Fruit fly (Drosophila melanogaster) whole organism, embryonic: Measurements from ENCODE around the gene CG1640.

Experiments
- Awh ChIP-seq: fragments of 200-800 bp; sonication (Bioruptor generic); IDR thresholded peaks from 2 replicates; pipeline ENCODE4, ENCODE4 v1.3.6; 2022; ENCODE audit warnings: missing biosample characterization, missing genetic modification characterization
- BEAF-32 ChIP-seq: fragments of 200-800 bp; sonication (Bioruptor generic); optimal IDR thresholded peaks from 3 replicates; lab custom pipeline; 2017; ENCODE audit warnings: missing biosample characterization, missing genetic modification characterization, mild to moderate bottlenecking, moderate library complexity, missing genetic modification reagents
- BtbVII ChIP-seq: fragments of 200-800 bp; sonication (Bioruptor generic); optimal IDR thresholded peaks from 3 replicates; lab custom pipeline; 2017; ENCODE audit warnings: missing biosample characterization, mild to moderate bottlenecking, missing genetic modification characterization
- CG12299 ChIP-seq: fragments of 200-800 bp; sonication (Bioruptor generic); optimal IDR thresholded peaks from 2 replicates; lab custom pipeline; 2018; ENCODE audit warnings: missing biosample characterization, mild to moderate bottlenecking, missing genetic modification characterization
- CG12942 ChIP-seq: fragments of 200-800 bp; sonication (Bioruptor generic); optimal IDR thresholded peaks from 3 replicates; lab custom pipeline; 2016; ENCODE audit warnings: missing biosample characterization, missing genetic modification characterization
- CG13123 ChIP-seq: fragments of 200-800 bp; sonication (Bioruptor generic); optimal IDR thresholded peaks from 2 replicates; lab custom pipeline; 2016; ENCODE audit warnings: missing biosample characterization, missing genetic modification characterization
- CG1529 ChIP-seq: fragments of 200-800 bp; sonication (Bioruptor generic); optimal IDR thresholded peaks from 3 replicates; lab custom pipeline; 2018; ENCODE audit warnings: missing biosample characterization, missing genetic modification characterization
- CG15479 ChIP-seq: fragments of 200-800 bp; sonication (Bioruptor generic); optimal IDR thresholded peaks from 3 replicates; lab custom pipeline; 2019; ENCODE audit warnings: missing biosample characterization, mild to moderate bottlenecking, missing genetic modification characterization, moderate library complexity
- CG15696 ChIP-seq: fragments of 200-800 bp; sonication (Bioruptor generic); optimal IDR thresholded peaks from 2 replicates; lab custom pipeline; 2019; ENCODE audit warnings: missing biosample characterization, mild to moderate bottlenecking, missing genetic modification characterization, moderate library complexity
- CG1602 ChIP-seq: fragments of 200-800 bp; sonication (Bioruptor generic); optimal IDR thresholded peaks from 3 replicates; lab custom pipeline; 2016; ENCODE audit warnings: missing biosample characterization, missing genetic modification characterization
- CG17186 ChIP-seq: fragments of 200-800 bp; sonication (Bioruptor generic); optimal IDR thresholded peaks from 3 replicates; lab custom pipeline; 2017; ENCODE audit warnings: missing biosample characterization, missing genetic modification reagents, missing genetic modification characterization
- CG2678 ChIP-seq: fragments of 200-800 bp; sonication (Bioruptor generic); optimal IDR thresholded peaks from 3 replicates; lab custom pipeline; 2019; ENCODE audit warnings: missing biosample characterization, mild to moderate bottlenecking, missing genetic modification characterization, moderate library complexity
- CG2875 ChIP-seq: fragments of 200-800 bp; sonication (Bioruptor generic); optimal IDR thresholded peaks from 2 replicates; lab custom pipeline; 2017; ENCODE audit warnings: missing biosample characterization, mild to moderate bottlenecking, missing genetic modification characterization, missing genetic modification reagents
- CG31224 ChIP-seq: fragments of 200-800 bp; sonication (Bioruptor generic); IDR thresholded peaks from 2 replicates; pipeline ENCODE4 v1.3.6; 2022; ENCODE audit warnings: missing biosample characterization, missing genetic modification characterization
- CG4282 ChIP-seq: fragments of 200-800 bp; sonication (Bioruptor generic); optimal IDR thresholded peaks from 2 replicates; lab custom pipeline; 2016; ENCODE audit warnings: missing biosample characterization, missing genetic modification characterization
- CG4404 ChIP-seq: fragments of 200-800 bp; sonication (Bioruptor generic); IDR thresholded peaks from 2 replicates; pipeline ENCODE4 v1.3.6; 2022; ENCODE audit warnings: missing biosample characterization, missing genetic modification characterization
- CG4730 ChIP-seq: fragments of 200-800 bp; sonication (Bioruptor generic); IDR thresholded peaks from 2 replicates; pipeline ENCODE4 v1.3.6; 2022; ENCODE audit warnings: missing biosample characterization, missing genetic modification characterization
- CG5180 ChIP-seq: fragments of 200-800 bp; sonication (Bioruptor generic); optimal IDR thresholded peaks from 3 replicates; lab custom pipeline; 2017; ENCODE audit warnings: missing biosample characterization, missing genetic modification characterization, mild to moderate bottlenecking, moderate library complexity, missing genetic modification reagents
- CG8924 ChIP-seq: fragments of 200-800 bp; optimal IDR thresholded peaks from 3 replicates; lab custom pipeline; 2019; ENCODE audit warnings: missing biosample characterization, mild to moderate bottlenecking, missing genetic modification characterization, moderate library complexity
- CG8944 ChIP-seq: fragments of 200-800 bp; sonication (Bioruptor generic); optimal IDR thresholded peaks from 3 replicates; lab custom pipeline; 2016; ENCODE audit warnings: missing biosample characterization, missing genetic modification characterization
- D ChIP-seq, 2 experiments: fragments of 200-800 bp in 1 of 2; fragments of >200 bp in 1 of 2; sonication (Bioruptor generic) in 1 of 2; optimal IDR thresholded peaks; 2 replicates in 1 of 2; 3 replicates in 1 of 2; lab custom pipeline; 2017; ENCODE audit warnings: mild to moderate bottlenecking in 1 of 2, missing biosample characterization in 1 of 2, missing genetic modification characterization in 1 of 2, missing genetic modification reagents in 1 of 2
- Dip3 ChIP-seq: fragments of 200-800 bp; sonication (Bioruptor generic); optimal IDR thresholded peaks from 3 replicates; lab custom pipeline; 2016; ENCODE audit warnings: missing biosample characterization, missing genetic modification characterization
- Eip74EF ChIP-seq, 2 experiments: fragments of 200-800 bp in 1 of 2; fragments of >200 bp in 1 of 2; sonication (Bioruptor generic) in 1 of 2; optimal IDR thresholded peaks; 2 replicates each; lab custom pipeline; 2017 to 2019; ENCODE audit warnings: missing biosample characterization in 2 of 2, missing genetic modification characterization in 2 of 2, mild to moderate bottlenecking in 1 of 2, moderate library complexity in 1 of 2
- H2.0 ChIP-seq: fragments of 200-800 bp; sonication (Bioruptor generic); IDR thresholded peaks from 2 replicates; pipeline ENCODE4 v1.3.6; 2022; ENCODE audit warnings: missing biosample characterization, missing genetic modification characterization
- HLH54F ChIP-seq: fragments of 200-800 bp; sonication (Bioruptor generic); optimal IDR thresholded peaks from 3 replicates; lab custom pipeline; 2016; ENCODE audit warnings: missing biosample characterization, missing genetic modification characterization
- Hey ChIP-seq: fragments of 200-800 bp; sonication (Bioruptor generic); optimal IDR thresholded peaks from 3 replicates; lab custom pipeline; 2018; ENCODE audit warnings: missing biosample characterization, mild to moderate bottlenecking, missing genetic modification characterization
- Hmx ChIP-seq: fragments of 200-800 bp; sonication (Bioruptor generic); optimal IDR thresholded peaks from 2 replicates; lab custom pipeline; 2016; ENCODE audit warnings: missing biosample characterization, missing genetic modification characterization
- Hsf ChIP-seq: fragments of 200-800 bp; sonication (Bioruptor generic); optimal IDR thresholded peaks from 3 replicates; lab custom pipeline; 2016; ENCODE audit warnings: missing biosample characterization, missing genetic modification characterization
- Med ChIP-seq: fragments of 200-800 bp; sonication (Bioruptor generic); peaks from one replicate; lab custom pipeline; 2016; ENCODE audit warnings: missing biosample characterization, missing genetic modification characterization, mild to moderate bottlenecking, inconsistent platforms, moderate library complexity
- NK7.1 ChIP-seq: fragments of 200-800 bp; sonication (Bioruptor generic); optimal IDR thresholded peaks from 3 replicates; lab custom pipeline; 2016; ENCODE audit warnings: missing biosample characterization, missing genetic modification characterization
- Nf-YC ChIP-seq: fragments of 200-800 bp; optimal IDR thresholded peaks from 3 replicates; lab custom pipeline; 2019; ENCODE audit warnings: missing biosample characterization, mild to moderate bottlenecking, missing genetic modification characterization, moderate library complexity
- TFAM ChIP-seq: fragments of 200-800 bp; sonication (Bioruptor generic); optimal IDR thresholded peaks from 2 replicates; lab custom pipeline; 2017; ENCODE audit warnings: missing biosample characterization, missing genetic modification characterization, inconsistent platforms
- ap ChIP-seq: fragments of 200-800 bp; sonication (Bioruptor generic); IDR thresholded peaks from 2 replicates; pipeline ENCODE4 v1.3.6; 2022; ENCODE audit warnings: missing biosample characterization, missing genetic modification characterization
- ash1 ChIP-seq: fragments of 200-800 bp; sonication (Bioruptor generic); optimal IDR thresholded peaks from 2 replicates; lab custom pipeline; 2018; ENCODE audit warnings: missing biosample characterization, mild to moderate bottlenecking, missing genetic modification characterization
- bowl ChIP-seq: fragments of 200-800 bp; sonication (Bioruptor generic); IDR thresholded peaks from 2 replicates; pipeline ENCODE4 v1.3.6; 2022; ENCODE audit warnings: missing biosample characterization, missing genetic modification characterization
- btn ChIP-seq: fragments of 200-800 bp; sonication (Bioruptor generic); optimal IDR thresholded peaks from 2 replicates; lab custom pipeline; 2016; ENCODE audit warnings: missing biosample characterization, missing genetic modification characterization
- chif ChIP-seq, 2 experiments: fragments of 200-800 bp; sonication (Bioruptor generic); optimal IDR thresholded peaks; 3 replicates each; lab custom pipeline; 2016; ENCODE audit warnings: missing biosample characterization in 2 of 2, missing genetic modification characterization in 2 of 2
- crc ChIP-seq: fragments of 200-800 bp; sonication (Bioruptor generic); optimal IDR thresholded peaks from 2 replicates; lab custom pipeline; 2016; ENCODE audit warnings: missing biosample characterization, missing genetic modification characterization
- cwo ChIP-seq: fragments of 200-800 bp; sonication (Bioruptor generic); optimal IDR thresholded peaks from 3 replicates; lab custom pipeline; 2017; ENCODE audit warnings: missing biosample characterization, missing genetic modification characterization, mild to moderate bottlenecking, moderate library complexity, missing genetic modification reagents
- gcm ChIP-seq: fragments of 200-800 bp; sonication (Bioruptor generic); optimal IDR thresholded peaks from 2 replicates; lab custom pipeline; 2019; ENCODE audit warnings: missing biosample characterization, mild to moderate bottlenecking, missing genetic modification characterization, moderate library complexity
- nau ChIP-seq: fragments of 200-800 bp; sonication (Bioruptor generic); optimal IDR thresholded peaks from 3 replicates; lab custom pipeline; 2017; ENCODE audit warnings: missing biosample characterization, mild to moderate bottlenecking, missing genetic modification characterization, missing genetic modification reagents
- otp ChIP-seq: fragments of 200-800 bp; sonication (Bioruptor generic); IDR thresholded peaks from 3 replicates; pipeline ENCODE4, ENCODE4 v1.3.6; 2022; ENCODE audit warnings: missing biosample characterization, missing genetic modification characterization
- pho ChIP-seq: fragments of 200-800 bp; sonication (Bioruptor generic); optimal IDR thresholded peaks from 2 replicates; lab custom pipeline; 2016; ENCODE audit warnings: missing biosample characterization, missing genetic modification characterization
- pita ChIP-seq: fragments of 200-800 bp; sonication (Bioruptor generic); optimal IDR thresholded peaks from 2 replicates; lab custom pipeline; 2017; ENCODE audit warnings: missing biosample characterization, mild to moderate bottlenecking, missing genetic modification characterization
- rib ChIP-seq: fragments of 200-800 bp; sonication (Bioruptor generic); IDR thresholded peaks from 2 replicates; pipeline ENCODE4 v1.3.6; 2022; ENCODE audit warnings: missing biosample characterization, missing genetic modification characterization
- sd ChIP-seq: fragments of 200-800 bp; sonication (Bioruptor generic); optimal IDR thresholded peaks from 3 replicates; lab custom pipeline; 2018; ENCODE audit warnings: missing biosample characterization, mild to moderate bottlenecking, missing genetic modification characterization, moderate library complexity
- sisA ChIP-seq: fragments of 200-800 bp; sonication (Bioruptor generic); IDR thresholded peaks from 2 replicates; pipeline ENCODE4 v1.3.6; 2022; ENCODE audit warnings: missing biosample characterization, missing genetic modification characterization
- tap ChIP-seq: fragments of 200-800 bp; optimal IDR thresholded peaks from 3 replicates; lab custom pipeline; 2019; ENCODE audit warnings: missing biosample characterization, mild to moderate bottlenecking, missing genetic modification characterization, moderate library complexity

CG1640 gene

DNA sequence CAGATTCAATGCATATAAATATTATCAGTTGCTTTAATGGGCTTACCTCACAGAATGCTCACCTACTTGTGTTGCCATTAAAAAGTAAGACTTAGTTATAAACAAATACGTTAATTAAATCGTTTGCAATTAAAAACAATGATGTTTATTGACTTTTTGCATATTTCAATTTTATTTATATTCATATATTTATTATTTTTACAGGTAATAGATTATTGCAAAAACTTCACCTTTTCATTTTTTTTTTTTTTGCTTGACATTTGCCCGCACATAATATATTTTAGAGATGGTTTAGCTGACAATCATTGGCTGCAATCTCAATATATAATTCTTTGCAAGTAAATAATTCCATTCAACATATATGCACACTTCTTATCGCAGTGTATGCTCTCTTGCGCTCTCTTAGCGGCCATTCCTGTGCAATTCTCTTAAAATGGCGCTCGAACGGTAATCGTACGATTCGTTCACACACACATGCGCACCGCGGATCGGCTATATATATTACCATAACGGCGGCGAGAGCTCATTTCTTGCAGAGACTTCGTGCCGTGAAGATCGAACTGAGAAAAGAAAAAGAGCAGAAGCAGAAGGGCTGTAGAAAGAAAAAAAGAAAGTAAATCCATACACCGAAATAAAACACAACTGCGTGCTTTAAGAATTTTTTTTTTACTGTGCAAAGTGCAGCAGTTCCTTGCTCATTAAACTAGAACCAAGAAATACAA, 26.1 kb downstream of the CG1640 start, which contains the start of gene Bcat (continued):
- TF ChIP-seq Nf-YC (tag; lab: Kevin White, UChicago), result peak; percentile 69
- TF ChIP-seq CG17186 (GFP tag; lab: Kevin White, UChicago), result no peak
- TF ChIP-seq bowl (GFP tag; lab: Robert Waterston, UW), result 0 out of 2 replicates have a peak, but pooled peaks have one; percentile 8
- no peak for TF ChIP-seq pita (GFP tag; lab: Kevin White, UChicago)
- peak; percentile 44 for TF ChIP-seq CG5180 (GFP tag; lab: Kevin White, UChicago)
- peak; percentile 21 for TF ChIP-seq Hsf
- peak; percentile 51 for TF ChIP-seq Dip3 (GFP tag; lab: Kevin White, UChicago)
- TF ChIP-seq CG4730 (GFP tag; lab: Robert Waterston, UW), result 0 out of 2 replicates have a peak, but pooled peaks have one; percentile 33
- peak; percentile 33 for TF ChIP-seq HLH54F (GFP tag; lab: Kevin White, UChicago)
- 0 out of 2 replicates have a peak, but pooled peaks have one; percentile 14 for TF ChIP-seq Awh (GFP tag; lab: Robert Waterston, UW)
- peak; percentile 30 for TF ChIP-seq CG8944 (GFP tag; lab: Kevin White, UChicago)
- no peak for TF ChIP-seq rib (GFP tag; lab: Robert Waterston, UW)
- TF ChIP-seq ap (GFP tag; lab: Robert Waterston, UW), result no peak
- TF ChIP-seq CG12942 (GFP tag; lab: Kevin White, UChicago), result peak; percentile 54
- no peak for TF ChIP-seq CG12299
- peak; percentile 52; the same call in 1 of the 2 replicates for TF ChIP-seq CG31224 (GFP tag; lab: Robert Waterston, UW)
- TF ChIP-seq btn (GFP tag; lab: Kevin White, UChicago), result no peak
- TF ChIP-seq BEAF-32 (GFP tag; lab: Kevin White, UChicago), result no peak
- peak in 1 of 2 experiments; percentile 25 for TF ChIP-seq chif (GFP tag; optimal IDR thresholded peaks at IDR 0.05; lab: Kevin White, UChicago)
- peak; percentile 90 for TF ChIP-seq CG2678
- TF ChIP-seq CG15479, result peak; percentile 24
- peak; percentile 28 for TF ChIP-seq gcm (GFP tag; lab: Kevin White, UChicago)
- TF ChIP-seq Hey (tag; lab: Kevin White, UChicago), result no peak
- TF ChIP-seq CG2875 (GFP tag; lab: Kevin White, UChicago), result peak; percentile 9
- peak; percentile 4 for TF ChIP-seq crc (GFP tag; lab: Kevin White, UChicago)
- TF ChIP-seq Eip74EF (GFP tag; optimal IDR thresholded peaks at IDR 0.05; lab: Kevin White, UChicago), result peak in 1 of 2 experiments; percentile 45
- no peak for TF ChIP-seq H2.0 (GFP tag; lab: Robert Waterston, UW)
- 0 out of 2 replicates have a peak, but pooled peaks have one; percentile 25 for TF ChIP-seq CG4404 (GFP tag; lab: Robert Waterston, UW)
- TF ChIP-seq sisA (GFP tag; lab: Robert Waterston, UW), result peak; percentile 18; the same call in 1 of the 2 replicates
- TF ChIP-seq CG4282 (GFP tag; lab: Kevin White, UChicago), result no peak
- TF ChIP-seq otp (GFP tag; lab: Robert Waterston, UW), result no peak
- peak; percentile 77 for TF ChIP-seq BtbVII
- TF ChIP-seq Hmx (GFP tag; lab: Kevin White, UChicago), result no peak
- peak; percentile 53 for TF ChIP-seq CG1602 (GFP tag; lab: Kevin White, UChicago)
- TF ChIP-seq CG8924 (tag; lab: Kevin White, UChicago), result peak; percentile 75
- TF ChIP-seq D (optimal IDR thresholded peaks at IDR 0.05; lab: Kevin White, UChicago), result no peak
- peak; percentile 40 for TF ChIP-seq D (GFP tag; optimal IDR thresholded peaks at IDR 0.05; lab: Kevin White, UChicago)
- TF ChIP-seq CG13123 (GFP tag; lab: Kevin White, UChicago), result no peak
- no peak for TF ChIP-seq CG15696 (tag; lab: Kevin White, UChicago)
- TF ChIP-seq ash1 (GFP tag; lab: Kevin White, UChicago), result no peak
- peak; percentile 2 for TF ChIP-seq CG1529 (GFP tag; lab: Kevin White, UChicago)
- TF ChIP-seq NK7.1 (GFP tag; lab: Kevin White, UChicago), result no peak
- TF ChIP-seq Med (GFP tag; lab: Kevin White, UChicago), result peak; percentile 87
- TF ChIP-seq TFAM (GFP tag; lab: Kevin White, UChicago), result no peak
- TF ChIP-seq pho (GFP tag; lab: Kevin White, UChicago), result peak; percentile 36
- peak; percentile 46 for TF ChIP-seq cwo (GFP tag; lab: Kevin White, UChicago)
- peak; percentile 44 for TF ChIP-seq tap (tag; lab: Kevin White, UChicago)
- no peak for TF ChIP-seq sd (tag; lab: Kevin White, UChicago)
- no peak for TF ChIP-seq nau (GFP tag; lab: Kevin White, UChicago)
